Worm (Caenorhabditis elegans): Measurements from ENCODE around the gene cyp-25A1.

ce11 chrIII:3782853-3783252 lies 49.5 kb upstream of the cyp-25A1 start:
- TF ChIP-seq ama-1 (optimal IDR thresholded peaks at IDR 0.05) = no peak
- TF ChIP-seq flt-1 (GFP tag; IDR thresholded peaks at IDR 0.05) = no peak
- no peak for TF ChIP-seq F13C5.2 (tag; optimal IDR thresholded peaks at IDR 0.05)

All from whole organism, early embryonic.